Worm (Caenorhabditis elegans) whole organism, late embryonic: ENCODE measurements around the gene nlp-25.

Source experiments
- F13H6.1 ChIP-seq: sonication (generic microtip); optimal IDR thresholded peaks from 2 replicates; lab custom pipeline; 2016; ENCODE audit warnings: missing genetic modification characterization, missing compliant biosample characterization
- K02D7.2 ChIP-seq: sonication (generic microtip); optimal IDR thresholded peaks from 2 replicates; lab custom pipeline; 2017; ENCODE audit warnings: mild to moderate bottlenecking, missing genetic modification characterization, missing compliant biosample characterization
- ama-1 ChIP-seq: fragments of 150-350 bp; optimal IDR thresholded peaks from 2 replicates; lab custom pipeline; 2014
- che-1 ChIP-seq: sonication (generic microtip); optimal IDR thresholded peaks from 2 replicates; lab custom pipeline; 2016; ENCODE audit warnings: mild to moderate bottlenecking, missing genetic modification characterization, missing compliant biosample characterization
- elt-2 ChIP-seq: sonication (generic microtip); optimal IDR thresholded peaks from 2 replicates; lab custom pipeline; 2016; ENCODE audit warnings: missing genetic modification reagents, missing genetic modification characterization, missing compliant biosample characterization
- ets-4 ChIP-seq: sonication (generic microtip); optimal IDR thresholded peaks from 2 replicates; lab custom pipeline; 2016; ENCODE audit warnings: missing genetic modification characterization, missing compliant biosample characterization
- hlh-13 ChIP-seq: fragments of 200-800 bp; sonication (Bioruptor generic); optimal IDR thresholded peaks from 2 replicates; lab custom pipeline; 2018; ENCODE audit warnings: mild to moderate bottlenecking, missing genetic modification characterization, missing compliant biosample characterization
- nfya-1 ChIP-seq: sonication (generic microtip); optimal IDR thresholded peaks from 2 replicates; lab custom pipeline; 2017; ENCODE audit warnings: missing genetic modification characterization, mild to moderate bottlenecking, missing compliant biosample characterization, antibody characterized with exemption, moderate library complexity
- nhr-232 ChIP-seq: sonication (generic microtip); optimal IDR thresholded peaks from 2 replicates; lab custom pipeline; 2016; ENCODE audit warnings: missing genetic modification characterization, missing compliant biosample characterization
- npax-4 ChIP-seq: sonication (generic microtip); optimal IDR thresholded peaks from 2 replicates; lab custom pipeline; 2016; ENCODE audit warnings: missing genetic modification characterization, missing compliant biosample characterization

- TF ChIP-seq K02D7.2 (tag; lab: Kevin White, UChicago) (no peak), ama-1 (lab: Kevin White, UChicago) (no peak), F13H6.1 (tag; lab: Kevin White, UChicago) (no peak), npax-4 (tag; lab: Kevin White, UChicago) (no peak), che-1 (tag; lab: Kevin White, UChicago) (no peak), ets-4 (tag; lab: Kevin White, UChicago) (no peak), nfya-1 (peak; percentile 56), nhr-232 (no peak), elt-2 (tag; lab: Kevin White, UChicago) (no peak), hlh-13 (GFP tag; lab: Kevin White, UChicago) (no peak)
Observed at ce11 chrV:19643903-19644302, 37.9 kb downstream of the nlp-25 start, which contains the start of the genes Y43F8C.7 and mrps-28.
